Worm (Caenorhabditis elegans): Measurements from ENCODE around the gene C25F6.6.

DNA sequence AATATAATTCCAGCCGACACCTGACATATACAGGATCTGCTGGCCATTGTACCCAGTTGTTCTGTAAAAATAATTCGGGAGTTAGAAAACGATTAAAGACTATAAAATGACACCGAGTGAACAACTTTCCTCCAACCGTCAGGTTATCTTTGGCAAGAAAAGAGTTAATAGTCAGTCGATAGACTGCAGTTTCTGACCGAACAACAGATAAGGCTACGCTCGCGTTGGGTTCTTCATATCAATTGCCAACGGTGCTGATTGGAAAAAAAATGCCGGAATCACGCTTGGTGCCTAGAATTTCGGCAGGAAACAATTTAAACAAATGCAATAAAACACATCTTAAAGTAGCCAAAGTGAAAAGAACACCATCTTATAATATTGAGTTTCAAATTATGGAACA, 50.1 kb downstream of the C25F6.6 start, which contains the start of gene scav-1:
- TF ChIP-seq lin-39 (tag; optimal IDR thresholded peaks at IDR 0.05), result no peak
- TF ChIP-seq elt-1 (tag; optimal IDR thresholded peaks at IDR 0.05), result no peak
- no peak for TF ChIP-seq ama-1 (optimal IDR thresholded peaks at IDR 0.05)
- TF ChIP-seq ZK546.5 (tag; optimal IDR thresholded peaks at IDR 0.05), result no peak
- TF ChIP-seq ceh-82 (tag; optimal IDR thresholded peaks at IDR 0.05), result no peak
- TF ChIP-seq zag-1 (tag; optimal IDR thresholded peaks at IDR 0.05), result no peak
- no peak for TF ChIP-seq ztf-11 (tag; optimal IDR thresholded peaks at IDR 0.05)
